Worm (Caenorhabditis elegans) whole organism, mixed stage, embryonic: Measurements from ENCODE around the gene Y82E9BR.8.

ENCODE experiments used
- M03D4.4 ChIP-seq: sonication (generic microtip); optimal IDR thresholded peaks from 2 replicates; lab custom pipeline; 2017; ENCODE audit warnings: mild to moderate bottlenecking, missing genetic modification characterization, missing compliant biosample characterization
- bed-3 ChIP-seq: fragments of 200-800 bp; sonication (Bioruptor generic); optimal IDR thresholded peaks from 3 replicates; lab custom pipeline; 2018; ENCODE audit warnings: mild to moderate bottlenecking, missing genetic modification characterization, moderate library complexity, missing compliant biosample characterization
- blmp-1 ChIP-seq: fragments of 150-350 bp; optimal IDR thresholded peaks from 2 replicates; lab custom pipeline; 2014; ENCODE audit warnings: missing biosample characterization, missing genetic modification characterization
- ceh-39 ChIP-seq: fragments of 150-350 bp; optimal IDR thresholded peaks from 2 replicates; lab custom pipeline; 2014; ENCODE audit warnings: missing biosample characterization, missing genetic modification characterization
- ceh-43 ChIP-seq: fragments of 200-800 bp; sonication (Bioruptor generic); optimal IDR thresholded peaks from 2 replicates; lab custom pipeline; 2018; ENCODE audit warnings: mild to moderate bottlenecking, missing genetic modification characterization, moderate library complexity, missing compliant biosample characterization
- ceh-83 ChIP-seq: fragments of 200-800 bp; sonication (Bioruptor generic); optimal IDR thresholded peaks from 2 replicates; lab custom pipeline; 2018; ENCODE audit warnings: mild to moderate bottlenecking, missing genetic modification characterization, missing compliant biosample characterization
- ces-1 ChIP-seq: fragments of 150-350 bp; optimal IDR thresholded peaks from 2 replicates; lab custom pipeline; 2014; ENCODE audit warnings: missing biosample characterization, missing genetic modification reagents, missing genetic modification characterization
- cnd-1 ChIP-seq: fragments of 200-800 bp; sonication (Bioruptor generic); optimal IDR thresholded peaks from 2 replicates; lab custom pipeline; 2018; ENCODE audit warnings: mild to moderate bottlenecking, missing genetic modification characterization, missing compliant biosample characterization
- drap-1 ChIP-seq: fragments of 200-800 bp; sonication (Bioruptor generic); optimal IDR thresholded peaks from 3 replicates; lab custom pipeline; 2018; ENCODE audit warnings: mild to moderate bottlenecking, missing genetic modification characterization, missing compliant biosample characterization
- elt-1 ChIP-seq: sonication (generic microtip); optimal IDR thresholded peaks from 2 replicates; lab custom pipeline; 2017; ENCODE audit warnings: missing genetic modification characterization, mild to moderate bottlenecking, missing compliant biosample characterization, antibody characterized with exemption, moderate library complexity, borderline replicate concordance; ENCODE audit not compliant: insufficient read depth
- flh-1 ChIP-seq: fragments of 200-800 bp; sonication (Bioruptor generic); optimal IDR thresholded peaks from 2 replicates; lab custom pipeline; 2018; ENCODE audit warnings: mild to moderate bottlenecking, missing genetic modification characterization, moderate library complexity, missing compliant biosample characterization
- ham-2 ChIP-seq: fragments of 200-800 bp; sonication (Bioruptor generic); optimal IDR thresholded peaks from 2 replicates; lab custom pipeline; 2018; ENCODE audit warnings: mild to moderate bottlenecking, missing genetic modification characterization, missing compliant biosample characterization
- lin-13 ChIP-seq: fragments of 150-350 bp; optimal IDR thresholded peaks from 2 replicates; lab custom pipeline; 2014; ENCODE audit warnings: missing biosample characterization, missing genetic modification characterization
- lin-32 ChIP-seq: fragments of 200-800 bp; sonication (Bioruptor generic); optimal IDR thresholded peaks from 2 replicates; lab custom pipeline; 2018; ENCODE audit warnings: mild to moderate bottlenecking, missing genetic modification characterization, missing compliant biosample characterization
- lsy-2 ChIP-seq: fragments of 150-350 bp; optimal IDR thresholded peaks from 2 replicates; lab custom pipeline; 2014; ENCODE audit warnings: missing biosample characterization, missing genetic modification characterization
- mab-5 ChIP-seq: fragments of 150-350 bp; optimal IDR thresholded peaks from 2 replicates; lab custom pipeline; 2014; ENCODE audit warnings: missing biosample characterization, missing genetic modification characterization
- mep-1 ChIP-seq: fragments of 150-350 bp; optimal IDR thresholded peaks from 2 replicates; lab custom pipeline; 2017; ENCODE audit warnings: missing biosample characterization, missing genetic modification reagents, missing genetic modification characterization, inconsistent platforms
- mls-2 ChIP-seq: sonication (generic microtip); optimal IDR thresholded peaks from 2 replicates; lab custom pipeline; 2016; ENCODE audit warnings: mild to moderate bottlenecking, missing genetic modification characterization, moderate library complexity, missing compliant biosample characterization
- nhr-12 ChIP-seq: fragments of 150-350 bp; optimal IDR thresholded peaks from 2 replicates; lab custom pipeline; 2014; ENCODE audit warnings: missing biosample characterization, missing genetic modification characterization
- nhr-2 ChIP-seq: fragments of 150-350 bp; optimal IDR thresholded peaks from 2 replicates; lab custom pipeline; 2014; ENCODE audit warnings: missing biosample characterization, missing genetic modification characterization
- nhr-237 ChIP-seq: fragments of 150-350 bp; optimal IDR thresholded peaks from 2 replicates; lab custom pipeline; 2014; ENCODE audit warnings: missing biosample characterization, missing genetic modification characterization
- nhr-28 ChIP-seq: fragments of 150-350 bp; optimal IDR thresholded peaks from 2 replicates; lab custom pipeline; 2014; ENCODE audit warnings: missing biosample characterization, missing genetic modification characterization
- nhr-76 ChIP-seq: sonication (generic microtip); optimal IDR thresholded peaks from 2 replicates; lab custom pipeline; 2017; ENCODE audit warnings: missing biosample characterization, missing genetic modification characterization
- pha-4 ChIP-seq: fragments of 150-350 bp; optimal IDR thresholded peaks from 2 replicates; lab custom pipeline; 2018; ENCODE audit warnings: missing biosample characterization, missing genetic modification reagents, missing genetic modification characterization
- sem-2 ChIP-seq: fragments of 200-800 bp; sonication (Bioruptor generic); optimal IDR thresholded peaks from 2 replicates; lab custom pipeline; 2018; ENCODE audit warnings: mild to moderate bottlenecking, missing genetic modification characterization, missing compliant biosample characterization
- snpc-4 ChIP-seq: fragments of 150-350 bp; optimal IDR thresholded peaks from 2 replicates; lab custom pipeline; 2014; ENCODE audit warnings: missing biosample characterization, missing genetic modification characterization
- sptf-1 ChIP-seq: sonication (generic microtip); optimal IDR thresholded peaks from 2 replicates; lab custom pipeline; 2017; ENCODE audit warnings: mild to moderate bottlenecking, missing genetic modification characterization, moderate library complexity, missing compliant biosample characterization
- tbx-8 ChIP-seq: fragments of 200-800 bp; sonication (Bioruptor generic); optimal IDR thresholded peaks from 2 replicates; lab custom pipeline; 2018; ENCODE audit warnings: mild to moderate bottlenecking, missing genetic modification characterization, moderate library complexity, missing compliant biosample characterization
- unc-120 ChIP-seq: sonication (generic microtip); optimal IDR thresholded peaks from 2 replicates; lab custom pipeline; 2017; ENCODE audit warnings: missing genetic modification characterization, missing compliant biosample characterization; ENCODE audit not compliant: poor library complexity, severe bottlenecking
- unc-39 ChIP-seq: fragments of 150-350 bp; optimal IDR thresholded peaks from 2 replicates; lab custom pipeline; 2014; ENCODE audit warnings: missing biosample characterization, missing genetic modification characterization
- unc-62 ChIP-seq: fragments of 150-350 bp; optimal IDR thresholded peaks from 2 replicates; lab custom pipeline; 2014; ENCODE audit warnings: missing biosample characterization, missing genetic modification reagents, missing genetic modification characterization
- zip-8 ChIP-seq: fragments of 150-350 bp; optimal IDR thresholded peaks from 2 replicates; lab custom pipeline; 2014; ENCODE audit warnings: missing biosample characterization, missing genetic modification characterization

Gene Y82E9BR.8

ce11 chrIII:1392763-1393162 is 34.9 kb upstream of the Y82E9BR.8 start:
- TF ChIP-seq M03D4.4 (tag; lab: Kevin White, UChicago) (no peak), ceh-39 (tag; lab: Kevin White, UChicago) (no peak), zip-8 (tag; lab: Kevin White, UChicago) (no peak), tbx-8 (GFP tag; lab: Kevin White, UChicago) (no peak), cnd-1 (tag; lab: Kevin White, UChicago) (no peak), drap-1 (GFP tag; lab: Kevin White, UChicago) (no peak), elt-1 (tag; lab: Kevin White, UChicago) (no peak), nhr-76 (tag; lab: Kevin White, UChicago) (no peak), ceh-83 (GFP tag; lab: Kevin White, UChicago) (no peak), lsy-2 (tag; lab: Kevin White, UChicago) (no peak), nhr-237 (no peak), ces-1 (GFP tag; lab: Kevin White, UChicago) (no peak), ham-2 (GFP tag; lab: Kevin White, UChicago) (no peak), lin-13 (no peak), sptf-1 (tag; lab: Kevin White, UChicago) (no peak), mep-1 (tag; lab: Kevin White, UChicago) (no peak)

- no peak for TF ChIP-seq unc-62 (GFP tag; lab: Kevin White, UChicago)
- TF ChIP-seq lsy-2 (tag; lab: Kevin White, UChicago) = no peak
- TF ChIP-seq nhr-2 (tag; lab: Kevin White, UChicago) = no peak
- TF ChIP-seq nhr-237 = no peak
- TF ChIP-seq sem-2 = no peak
- TF ChIP-seq ceh-39 (tag; lab: Kevin White, UChicago) = no peak
- no peak for TF ChIP-seq ceh-43 (GFP tag; lab: Kevin White, UChicago)
- no peak for TF ChIP-seq pha-4 (tag; lab: Kevin White, UChicago)
Measured at ce11 chrIII:1391752-1392151, 33.9 kb upstream of the Y82E9BR.8 start, which contains the start of gene pals-17. Gene pals-17, minus strand, starts transcription at chrIII:1391852.

- TF ChIP-seq ceh-83 (GFP tag; lab: Kevin White, UChicago) (no peak), elt-1 (tag; lab: Kevin White, UChicago) (no peak), ceh-39 (tag; lab: Kevin White, UChicago) (no peak), lin-32 (GFP tag; lab: Kevin White, UChicago) (no peak), lin-13 (no peak), nhr-12 (tag; lab: Kevin White, UChicago) (no peak)
Measured at ce11 chrIII:1389988-1390387, 32.1 kb upstream of the Y82E9BR.8 start.

- no peak for TF ChIP-seq mab-5 (tag; lab: Kevin White, UChicago)
- TF ChIP-seq drap-1 (GFP tag; lab: Kevin White, UChicago) = no peak
- TF ChIP-seq nhr-76 (tag; lab: Kevin White, UChicago) = no peak
- no peak for TF ChIP-seq unc-62 (GFP tag; lab: Kevin White, UChicago)
- no peak for TF ChIP-seq mep-1 (tag; lab: Kevin White, UChicago)
- TF ChIP-seq blmp-1 = no peak
- no peak for TF ChIP-seq ceh-43 (GFP tag; lab: Kevin White, UChicago)
- no peak for TF ChIP-seq M03D4.4 (tag; lab: Kevin White, UChicago)
- TF ChIP-seq bed-3 (GFP tag; lab: Kevin White, UChicago) = no peak
- no peak for TF ChIP-seq pha-4 (tag; lab: Kevin White, UChicago)
- no peak for TF ChIP-seq snpc-4 (tag; lab: Kevin White, UChicago)
Measured at ce11 chrIII:1388274-1389058, 30.6 kb upstream of the Y82E9BR.8 start, which contains the start of gene pals-20. Gene pals-20, minus strand, starts transcription at chrIII:1388324.

- no peak for TF ChIP-seq drap-1 (GFP tag; lab: Kevin White, UChicago)
- no peak for TF ChIP-seq mab-5 (tag; lab: Kevin White, UChicago)
- no peak for TF ChIP-seq unc-39 (tag; lab: Kevin White, UChicago)
- no peak for TF ChIP-seq pha-4 (tag; lab: Kevin White, UChicago)
- TF ChIP-seq mls-2 (tag; lab: Kevin White, UChicago) = no peak
- no peak for TF ChIP-seq nhr-2 (tag; lab: Kevin White, UChicago)
- no peak for TF ChIP-seq zip-8 (tag; lab: Kevin White, UChicago)
- TF ChIP-seq nhr-76 (tag; lab: Kevin White, UChicago) = no peak
- TF ChIP-seq unc-120 (tag; lab: Kevin White, UChicago) = no peak
- no peak for TF ChIP-seq flh-1 (GFP tag; lab: Kevin White, UChicago)
- no peak for TF ChIP-seq lin-13
- TF ChIP-seq blmp-1 = no peak
- TF ChIP-seq cnd-1 (tag; lab: Kevin White, UChicago) = no peak
- TF ChIP-seq nhr-12 (tag; lab: Kevin White, UChicago) = no peak
- no peak for TF ChIP-seq elt-1 (tag; lab: Kevin White, UChicago)
- no peak for TF ChIP-seq ceh-39 (tag; lab: Kevin White, UChicago)
- no peak for TF ChIP-seq nhr-28
- TF ChIP-seq M03D4.4 (tag; lab: Kevin White, UChicago) = no peak
- TF ChIP-seq ces-1 (GFP tag; lab: Kevin White, UChicago) = no peak
- no peak for TF ChIP-seq unc-62 (GFP tag; lab: Kevin White, UChicago)
Measured at ce11 chrIII:1384694-1385093, 26.8 kb upstream of the Y82E9BR.8 start.
